Worm (Caenorhabditis elegans) whole organism, L3 larva: Measurements from ENCODE around the gene R11F4.2.

Source experiments
- R02D3.7 ChIP-seq: fragments of 150-350 bp; optimal IDR thresholded peaks from 2 replicates; lab custom pipeline; 2014; ENCODE audit warnings: missing biosample characterization, missing genetic modification characterization
- ZK546.5 ChIP-seq: sonication (generic microtip); optimal IDR thresholded peaks from 2 replicates; lab custom pipeline; 2017; ENCODE audit warnings: missing biosample characterization, missing genetic modification characterization
- aly-2 ChIP-seq: fragments of 150-350 bp; optimal IDR thresholded peaks from 2 replicates; lab custom pipeline; 2014; ENCODE audit warnings: missing biosample characterization, missing genetic modification characterization
- ama-1 ChIP-seq: fragments of 150-350 bp; optimal IDR thresholded peaks from 2 replicates; lab custom pipeline; 2018
- ceh-16 ChIP-seq: sonication (generic microtip); optimal IDR thresholded peaks from 2 replicates; lab custom pipeline; 2017; ENCODE audit warnings: missing biosample characterization, missing genetic modification characterization
- ceh-28 ChIP-seq: fragments of 150-350 bp; optimal IDR thresholded peaks from 2 replicates; lab custom pipeline; 2014; ENCODE audit warnings: missing biosample characterization, missing genetic modification reagents, missing genetic modification characterization
- ceh-82 ChIP-seq: fragments of 150-350 bp; optimal IDR thresholded peaks from 2 replicates; lab custom pipeline; 2014; ENCODE audit warnings: missing biosample characterization, missing genetic modification characterization
- ceh-9 ChIP-seq: sonication (generic microtip); optimal IDR thresholded peaks from 2 replicates; lab custom pipeline; 2018; ENCODE audit warnings: missing biosample characterization, missing genetic modification characterization
- daf-12 ChIP-seq: fragments of 150-350 bp; optimal IDR thresholded peaks from 2 replicates; lab custom pipeline; 2014; ENCODE audit warnings: missing biosample characterization, missing genetic modification reagents, missing genetic modification characterization
- egl-5 ChIP-seq: fragments of 150-350 bp; optimal IDR thresholded peaks from 2 replicates; lab custom pipeline; 2017; ENCODE audit warnings: missing biosample characterization, missing genetic modification reagents, missing genetic modification characterization, inconsistent platforms
- eor-1 ChIP-seq, 2 experiments: fragments of 150-350 bp; optimal IDR thresholded peaks; 2 replicates each; lab custom pipeline; 2014 to 2018; ENCODE audit warnings: missing biosample characterization in 2 of 2, missing genetic modification characterization in 2 of 2
- fkh-10 ChIP-seq: sonication (generic microtip); optimal IDR thresholded peaks from 2 replicates; lab custom pipeline; 2017; ENCODE audit warnings: missing biosample characterization, missing genetic modification reagents, missing genetic modification characterization
- fos-1 ChIP-seq: fragments of 150-350 bp; optimal IDR thresholded peaks from 2 replicates; lab custom pipeline; 2014; ENCODE audit warnings: missing biosample characterization, missing genetic modification characterization
- lin-15B ChIP-seq: fragments of 150-350 bp; optimal IDR thresholded peaks from 2 replicates; lab custom pipeline; 2014; ENCODE audit warnings: missing biosample characterization, missing genetic modification characterization
- lsy-12 ChIP-seq: sonication (generic microtip); optimal IDR thresholded peaks from 2 replicates; lab custom pipeline; 2016; ENCODE audit warnings: mild to moderate bottlenecking, missing genetic modification characterization, missing compliant biosample characterization
- mml-1 ChIP-seq: fragments of 150-350 bp; sonication (generic microtip); optimal IDR thresholded peaks from 3 replicates; lab custom pipeline; 2014; ENCODE audit warnings: missing biosample characterization, missing genetic modification characterization
- nfya-1 ChIP-seq: sonication (generic microtip); optimal IDR thresholded peaks from 2 replicates; lab custom pipeline; 2017; ENCODE audit warnings: missing genetic modification characterization, mild to moderate bottlenecking, missing compliant biosample characterization, antibody characterized with exemption, moderate library complexity; ENCODE audit not compliant: insufficient read depth
- nhr-11 ChIP-seq: fragments of 150-350 bp; optimal IDR thresholded peaks from 2 replicates; lab custom pipeline; 2014; ENCODE audit warnings: missing biosample characterization, missing genetic modification characterization
- nhr-12 ChIP-seq: fragments of 150-350 bp; optimal IDR thresholded peaks from 2 replicates; lab custom pipeline; 2014; ENCODE audit warnings: missing biosample characterization, missing genetic modification characterization
- nhr-237 ChIP-seq: fragments of 150-350 bp; optimal IDR thresholded peaks from 2 replicates; lab custom pipeline; 2014; ENCODE audit warnings: missing biosample characterization, missing genetic modification characterization
- nhr-25 ChIP-seq: sonication (generic microtip); optimal IDR thresholded peaks from 2 replicates; lab custom pipeline; 2017; ENCODE audit warnings: missing biosample characterization, missing genetic modification characterization
- nhr-28 ChIP-seq: fragments of 150-350 bp; optimal IDR thresholded peaks from 2 replicates; lab custom pipeline; 2014; ENCODE audit warnings: missing biosample characterization, missing genetic modification characterization
- nhr-43 ChIP-seq: sonication (generic microtip); optimal IDR thresholded peaks from 2 replicates; lab custom pipeline; 2016; ENCODE audit warnings: mild to moderate bottlenecking, missing genetic modification characterization, missing compliant biosample characterization; ENCODE audit not compliant: poor library complexity, severe bottlenecking
- nhr-67 ChIP-seq: fragments of 150-350 bp; optimal IDR thresholded peaks from 2 replicates; lab custom pipeline; 2014; ENCODE audit warnings: missing biosample characterization, missing genetic modification characterization
- nhr-77 ChIP-seq: fragments of 150-350 bp; optimal IDR thresholded peaks from 2 replicates; lab custom pipeline; 2014; ENCODE audit warnings: missing biosample characterization, missing genetic modification characterization
- pqm-1 ChIP-seq: fragments of 150-350 bp; optimal IDR thresholded peaks from 2 replicates; lab custom pipeline; 2017; ENCODE audit warnings: missing biosample characterization, missing genetic modification characterization, inconsistent platforms
- skn-1 ChIP-seq: fragments of 150-350 bp; optimal IDR thresholded peaks from 2 replicates; lab custom pipeline; 2014; ENCODE audit warnings: missing biosample characterization, missing genetic modification characterization
- tbx-2 ChIP-seq: sonication (generic microtip); optimal IDR thresholded peaks from 2 replicates; lab custom pipeline; 2016; ENCODE audit warnings: mild to moderate bottlenecking, missing genetic modification characterization, missing compliant biosample characterization
- unc-39 ChIP-seq: sonication (generic microtip); optimal IDR thresholded peaks from 4 replicates; lab custom pipeline; 2017; ENCODE audit warnings: missing biosample characterization, missing genetic modification characterization
- zag-1 ChIP-seq: fragments of 150-350 bp; optimal IDR thresholded peaks from 2 replicates; lab custom pipeline; 2014; ENCODE audit warnings: missing biosample characterization, missing genetic modification characterization
- ztf-11 ChIP-seq: fragments of 150-350 bp; optimal IDR thresholded peaks from 2 replicates; lab custom pipeline; 2014; ENCODE audit warnings: missing biosample characterization, missing genetic modification characterization
- ztf-4 ChIP-seq: fragments of 150-350 bp; optimal IDR thresholded peaks from 2 replicates; lab custom pipeline; 2014; ENCODE audit warnings: missing biosample characterization, missing genetic modification characterization

The R11F4.2 gene

ce11 chrII:4102723-4103122 is 19.9 kb downstream of the R11F4.2 start:
- TF ChIP-seq nhr-25 (tag; lab: Kevin White, UChicago) (peak; percentile 26), daf-12 (no peak)

ce11 chrII:4107196-4107595 is 24.3 kb downstream of the R11F4.2 start:
- no peak for TF ChIP-seq ceh-16 (tag; lab: Kevin White, UChicago)
- no peak for TF ChIP-seq nhr-12
- TF ChIP-seq tbx-2, result no peak
- TF ChIP-seq nhr-237 (tag; lab: Kevin White, UChicago), result no peak
- TF ChIP-seq skn-1 (tag; lab: Kevin White, UChicago), result no peak
- no peak for TF ChIP-seq aly-2 (tag; lab: Kevin White, UChicago)
- TF ChIP-seq unc-39 (tag; lab: Kevin White, UChicago), result no peak
- no peak for TF ChIP-seq ceh-82 (tag; lab: Kevin White, UChicago)
- TF ChIP-seq ZK546.5 (tag; lab: Kevin White, UChicago), result no peak
- no peak for TF ChIP-seq eor-1 (tag; optimal IDR thresholded peaks at IDR 0.05; lab: Kevin White, UChicago)
- no peak for TF ChIP-seq mml-1 (tag; lab: Kevin White, UChicago)
- TF ChIP-seq ama-1 (lab: Kevin White, UChicago), result no peak
- TF ChIP-seq zag-1 (tag; lab: Kevin White, UChicago), result no peak

ce11 chrII:4118508-4118907 is 35.7 kb downstream of the R11F4.2 start:
- TF ChIP-seq aly-2 (tag; lab: Kevin White, UChicago) (no peak), nfya-1 (tag; lab: Kevin White, UChicago) (no peak), nhr-12 (no peak), egl-5 (tag; lab: Kevin White, UChicago) (no peak), fos-1 (tag; lab: Kevin White, UChicago) (no peak), ceh-9 (tag; lab: Kevin White, UChicago) (no peak), ztf-4 (tag; lab: Kevin White, UChicago) (no peak), nhr-11 (tag; lab: Kevin White, UChicago) (no peak), ZK546.5 (tag; lab: Kevin White, UChicago) (no peak), ceh-28 (tag; lab: Kevin White, UChicago) (no peak), nhr-67 (no peak), zag-1 (tag; lab: Kevin White, UChicago) (no peak)

ce11 chrII:4122899-4123298 is 40.0 kb downstream of the R11F4.2 start:
- TF ChIP-seq unc-39 (tag; lab: Kevin White, UChicago) (no peak), tbx-2 (no peak), fkh-10 (GFP tag; lab: Kevin White, UChicago) (no peak), egl-5 (tag; lab: Kevin White, UChicago) (no peak), nhr-11 (tag; lab: Kevin White, UChicago) (no peak), nhr-28 (tag; lab: Kevin White, UChicago) (no peak), pqm-1 (tag; lab: Kevin White, UChicago) (no peak), ztf-11 (no peak), lin-15B (tag; lab: Kevin White, UChicago) (no peak), mml-1 (tag; lab: Kevin White, UChicago) (no peak), ceh-9 (tag; lab: Kevin White, UChicago) (no peak)

ce11 chrII:4125239-4125638 is 42.4 kb downstream of the R11F4.2 start:
- TF ChIP-seq nfya-1 (tag; lab: Kevin White, UChicago), result no peak
- no peak for TF ChIP-seq ceh-28 (tag; lab: Kevin White, UChicago)
- no peak for TF ChIP-seq lsy-12 (tag; lab: Kevin White, UChicago)
- no peak for TF ChIP-seq ZK546.5 (tag; lab: Kevin White, UChicago)
- no peak for TF ChIP-seq nhr-67
- TF ChIP-seq eor-1 (tag; optimal IDR thresholded peaks at IDR 0.05; lab: Kevin White, UChicago), result no peak
- no peak for TF ChIP-seq nhr-43 (tag; lab: Kevin White, UChicago)
- TF ChIP-seq nhr-77 (tag; lab: Kevin White, UChicago), result no peak
- TF ChIP-seq egl-5 (tag; lab: Kevin White, UChicago), result no peak

ce11 chrII:4129450-4129849 is 46.6 kb downstream of the R11F4.2 start:
- no peak for TF ChIP-seq ceh-82 (tag; lab: Kevin White, UChicago)
- no peak for TF ChIP-seq R02D3.7 (tag; lab: Kevin White, UChicago)
